Fruit fly (Drosophila melanogaster) whole organism, adult: Measurements from ENCODE around the gene cdi.
A peak's percentile ranks its signal among the peaks of the same experiment; 100 is the strongest.

Experiments
- CG11617 ChIP-seq: fragments of 200-800 bp; sonication (Bioruptor generic); optimal IDR thresholded peaks from 2 replicates; lab custom pipeline; 2017; ENCODE audit warnings: mild to moderate bottlenecking, missing biosample characterization, missing genetic modification reagents, missing genetic modification characterization
- CG12768 ChIP-seq: fragments of 200-800 bp; sonication (Bioruptor generic); optimal IDR thresholded peaks from 2 replicates; lab custom pipeline; 2017; ENCODE audit warnings: missing biosample characterization, missing genetic modification characterization, mild to moderate bottlenecking, moderate library complexity, missing genetic modification reagents
- CG14711 ChIP-seq: fragments of 200-800 bp; sonication (Bioruptor generic); optimal IDR thresholded peaks from 2 replicates; lab custom pipeline; 2018; ENCODE audit warnings: missing biosample characterization, mild to moderate bottlenecking, missing genetic modification characterization, moderate library complexity
- CG1620 ChIP-seq: fragments of 200-800 bp; sonication (Bioruptor generic); optimal IDR thresholded peaks from 2 replicates; lab custom pipeline; 2016; ENCODE audit warnings: missing biosample characterization, missing genetic modification characterization
- CG33017 ChIP-seq: fragments of 200-800 bp; sonication (Bioruptor generic); optimal IDR thresholded peaks from 2 replicates; lab custom pipeline; 2018; ENCODE audit warnings: missing biosample characterization, mild to moderate bottlenecking, missing genetic modification characterization, moderate library complexity
- CG5204 ChIP-seq: fragments of 200-800 bp; sonication (Bioruptor generic); optimal IDR thresholded peaks from 2 replicates; lab custom pipeline; 2016; ENCODE audit warnings: missing biosample characterization, missing genetic modification characterization
- CG7045 ChIP-seq: fragments of 200-800 bp; sonication (Bioruptor generic); optimal IDR thresholded peaks from 2 replicates; lab custom pipeline; 2017; ENCODE audit warnings: missing biosample characterization, mild to moderate bottlenecking, missing genetic modification characterization
- CG7101 ChIP-seq: fragments of 200-800 bp; sonication (Bioruptor generic); optimal IDR thresholded peaks from 2 replicates; lab custom pipeline; 2018; ENCODE audit warnings: missing biosample characterization, mild to moderate bottlenecking, missing genetic modification characterization, moderate library complexity
- Clk ChIP-seq: fragments of 200-800 bp; sonication (Bioruptor generic); optimal IDR thresholded peaks from 2 replicates; lab custom pipeline; 2017; ENCODE audit warnings: missing biosample characterization, missing genetic modification characterization
- Crg-1 ChIP-seq: fragments of 200-800 bp; sonication (Bioruptor generic); optimal IDR thresholded peaks from 2 replicates; lab custom pipeline; 2016; ENCODE audit warnings: missing biosample characterization, missing genetic modification characterization
- Hr96 ChIP-seq: fragments of 200-800 bp; sonication (Bioruptor generic); optimal IDR thresholded peaks from 2 replicates; lab custom pipeline; 2016; ENCODE audit warnings: missing biosample characterization, missing genetic modification characterization
- Mnt ChIP-seq: fragments of 200-800 bp; sonication (Bioruptor generic); optimal IDR thresholded peaks from 2 replicates; lab custom pipeline; 2016; ENCODE audit warnings: missing biosample characterization, mild to moderate bottlenecking, missing genetic modification characterization
- bab1 ChIP-seq: fragments of 200-800 bp; sonication (Bioruptor generic); optimal IDR thresholded peaks from 3 replicates; lab custom pipeline; 2019; ENCODE audit warnings: missing biosample characterization, mild to moderate bottlenecking, missing genetic modification characterization, moderate library complexity
- cic ChIP-seq: fragments of 200-800 bp; sonication (Bioruptor generic); optimal IDR thresholded peaks from 2 replicates; lab custom pipeline; 2017; ENCODE audit warnings: missing biosample characterization, mild to moderate bottlenecking, missing genetic modification characterization, moderate library complexity
- cnc ChIP-seq, 2 experiments: fragments of >200 bp; optimal IDR thresholded peaks; 2 replicates each; lab custom pipeline; 2017
- kay ChIP-seq: fragments of 200-800 bp; sonication (Bioruptor generic); peaks from one replicate; lab custom pipeline; 2016; ENCODE audit warnings: missing biosample characterization, missing genetic modification characterization, borderline replicate concordance
- ovo ChIP-seq: fragments of 200-800 bp; sonication (Bioruptor generic); optimal IDR thresholded peaks from 2 replicates; lab custom pipeline; 2016; ENCODE audit warnings: missing biosample characterization, missing genetic modification characterization
- pad ChIP-seq: fragments of 200-800 bp; sonication (Bioruptor generic); optimal IDR thresholded peaks from 3 replicates; lab custom pipeline; 2017; ENCODE audit warnings: missing biosample characterization, missing genetic modification characterization, mild to moderate bottlenecking, moderate library complexity, missing genetic modification reagents
- tj ChIP-seq: fragments of 200-800 bp; sonication (Bioruptor generic); optimal IDR thresholded peaks from 3 replicates; lab custom pipeline; 2017; ENCODE audit warnings: missing biosample characterization, mild to moderate bottlenecking, missing genetic modification characterization, moderate library complexity
- toe ChIP-seq: fragments of 200-800 bp; sonication (Bioruptor generic); optimal IDR thresholded peaks from 2 replicates; lab custom pipeline; 2016; ENCODE audit warnings: missing biosample characterization, missing genetic modification characterization

The cdi gene

dm6 chr3R:19094039-19094438, at the start of gene cdi:
Gene cdi (minus strand): TSS chr3R:19094270.
- no peak for TF ChIP-seq CG14711 (tag; lab: Kevin White, UChicago)
- TF ChIP-seq CG33017 (tag; lab: Kevin White, UChicago) = peak; percentile 12
- TF ChIP-seq tj = peak; percentile 45
- peak; percentile 41 for TF ChIP-seq CG7101 (tag; lab: Kevin White, UChicago)
- no peak for TF ChIP-seq CG11617 (GFP tag; lab: Kevin White, UChicago)
- TF ChIP-seq Mnt (GFP tag; lab: Kevin White, UChicago) = peak; percentile 65
- TF ChIP-seq cic (GFP tag; lab: Kevin White, UChicago) = peak; percentile 0
- no peak for TF ChIP-seq kay (GFP tag; lab: Kevin White, UChicago)
- peak; percentile 55 for TF ChIP-seq CG12768 (GFP tag; lab: Kevin White, UChicago)
- TF ChIP-seq bab1 (GFP tag; lab: Kevin White, UChicago) = peak; percentile 12

DNA sequence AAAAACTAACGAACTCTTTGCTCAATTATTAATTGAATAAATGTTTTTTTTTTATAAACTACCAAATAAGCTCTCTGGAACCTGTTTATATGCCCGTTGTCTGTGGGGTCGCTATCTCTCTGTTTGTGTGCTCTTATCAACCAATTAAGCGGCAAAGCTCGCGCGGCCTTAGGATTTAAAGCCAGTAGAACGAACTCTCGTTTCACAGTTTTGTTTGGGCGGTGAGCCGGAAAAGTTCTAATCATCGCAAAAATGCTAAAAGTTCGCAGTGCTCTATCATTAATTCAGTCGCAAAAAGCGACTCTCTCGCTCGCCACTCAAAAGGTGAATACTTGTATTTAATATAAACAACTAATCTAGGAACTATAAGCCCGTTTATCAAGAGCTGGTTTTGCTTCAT, 40.9 kb upstream of the cdi start, which contains the start of gene Cyp12a4:
Gene Cyp12a4, plus strand, starts transcription at position 202 of the 400 bp plus-strand sequence.
- peak; percentile 92 for TF ChIP-seq cic (GFP tag; lab: Kevin White, UChicago)
- no peak for TF ChIP-seq Clk
- peak; percentile 3 for TF ChIP-seq CG14711 (tag; lab: Kevin White, UChicago)
- TF ChIP-seq CG12768 (GFP tag; lab: Kevin White, UChicago) = peak; percentile 70
- peak; percentile 26 for TF ChIP-seq Crg-1 (GFP tag; lab: Kevin White, UChicago)
- TF ChIP-seq toe (GFP tag; lab: Kevin White, UChicago) = peak; percentile 6
- peak; percentile 14 for TF ChIP-seq bab1 (GFP tag; lab: Kevin White, UChicago)
- peak; percentile 64 for TF ChIP-seq Mnt (GFP tag; lab: Kevin White, UChicago)
- peak; percentile 59 for TF ChIP-seq CG33017 (tag; lab: Kevin White, UChicago)
- TF ChIP-seq CG5204 (GFP tag; lab: Kevin White, UChicago) = peak; percentile 20
- no peak for TF ChIP-seq tj
- no peak for TF ChIP-seq pad (GFP tag; lab: Kevin White, UChicago)
- no peak for TF ChIP-seq CG11617 (GFP tag; lab: Kevin White, UChicago)
- TF ChIP-seq CG7045 (GFP tag; lab: Kevin White, UChicago) = peak; percentile 5
- TF ChIP-seq CG7101 (tag; lab: Kevin White, UChicago) = peak; percentile 49
- no peak for TF ChIP-seq ovo (GFP tag; lab: Kevin White, UChicago)
- peak; percentile 41 for TF ChIP-seq kay (GFP tag; lab: Kevin White, UChicago)
- TF ChIP-seq cnc (optimal IDR thresholded peaks at IDR 0.05; lab: Kevin White, UChicago) = no peak
- TF ChIP-seq CG1620 (GFP tag; lab: Kevin White, UChicago) = no peak
- no peak for TF ChIP-seq Hr96 (GFP tag; lab: Kevin White, UChicago)

DNA sequence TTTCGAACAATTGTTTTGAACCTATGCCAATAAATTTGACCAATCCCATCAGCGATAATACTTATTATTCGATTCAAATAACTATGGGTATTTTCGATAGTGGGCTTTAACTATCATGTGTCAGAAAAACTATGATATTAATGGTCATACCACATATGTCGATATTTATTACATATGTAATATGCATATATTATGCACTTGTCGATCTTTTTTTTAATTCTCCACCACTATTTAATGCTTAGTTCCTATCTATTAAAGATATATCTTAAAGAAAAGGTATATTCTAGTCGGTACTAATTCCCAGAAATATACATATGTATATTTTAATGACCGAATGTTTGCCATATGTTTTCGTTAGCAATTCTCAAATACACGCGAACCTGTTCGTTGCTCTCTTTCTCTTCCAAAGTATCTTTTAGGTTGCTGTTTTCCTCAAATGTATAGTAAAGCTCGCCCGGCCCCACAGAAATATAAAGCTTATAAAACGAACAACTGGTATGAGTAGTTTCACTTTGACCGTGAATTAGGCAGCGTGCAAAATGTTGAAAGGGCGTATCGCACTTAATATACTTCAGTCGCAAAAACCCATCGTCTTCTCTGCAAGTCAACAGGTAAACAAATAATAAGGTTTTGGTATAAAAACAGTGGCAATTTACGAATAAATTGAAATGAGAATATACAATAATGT, 38.2 kb upstream of the cdi start, which contains the start of gene Cyp12a5:
Gene Cyp12a5, plus strand, starts transcription at position 503 of the 688 bp plus-strand sequence.
- TF ChIP-seq CG12768 (GFP tag; lab: Kevin White, UChicago) = no peak
- TF ChIP-seq kay (GFP tag; lab: Kevin White, UChicago) = peak; percentile 75
- TF ChIP-seq tj = peak; percentile 5
- TF ChIP-seq Crg-1 (GFP tag; lab: Kevin White, UChicago) = no peak
- peak; percentile 29 for TF ChIP-seq Mnt (GFP tag; lab: Kevin White, UChicago)
- peak; percentile 2 for TF ChIP-seq bab1 (GFP tag; lab: Kevin White, UChicago)
- peak; percentile 67 for TF ChIP-seq CG33017 (tag; lab: Kevin White, UChicago)
- peak; percentile 61 for TF ChIP-seq CG11617 (GFP tag; lab: Kevin White, UChicago)
- peak; percentile 85 for TF ChIP-seq cic (GFP tag; lab: Kevin White, UChicago)
- TF ChIP-seq CG7101 (tag; lab: Kevin White, UChicago) = peak; percentile 64

- no peak for TF ChIP-seq toe (GFP tag; lab: Kevin White, UChicago)
- no peak for TF ChIP-seq bab1 (GFP tag; lab: Kevin White, UChicago)
- TF ChIP-seq CG14711 (tag; lab: Kevin White, UChicago) = no peak
- no peak for TF ChIP-seq CG5204 (GFP tag; lab: Kevin White, UChicago)
- TF ChIP-seq ovo (GFP tag; lab: Kevin White, UChicago) = no peak
- no peak for TF ChIP-seq CG33017 (tag; lab: Kevin White, UChicago)
- no peak for TF ChIP-seq cic (GFP tag; lab: Kevin White, UChicago)
- no peak for TF ChIP-seq kay (GFP tag; lab: Kevin White, UChicago)
Measured at dm6 chr3R:19118505-19119138, 24.6 kb upstream of the cdi start.

DNA sequence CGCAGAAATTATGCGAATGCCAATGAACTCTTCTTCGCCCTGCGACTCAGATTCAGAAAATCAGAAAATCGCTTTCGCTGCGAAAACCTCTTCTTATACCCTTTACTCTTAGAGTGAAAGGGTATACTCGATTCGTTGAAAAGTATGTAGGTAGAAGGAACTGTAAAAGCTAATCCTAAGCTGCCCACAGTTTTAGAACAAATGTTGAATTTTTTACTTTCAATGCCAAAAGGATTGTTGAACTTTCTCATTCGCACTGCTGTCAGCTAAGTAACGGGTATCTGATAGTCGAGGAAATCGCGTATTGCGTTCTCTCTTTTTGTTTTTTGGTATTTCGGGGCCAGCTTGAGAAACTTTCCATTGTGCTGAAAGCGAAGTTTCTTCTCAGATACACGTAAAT, 19.8 kb upstream of the cdi start:
- TF ChIP-seq CG7045 (GFP tag; lab: Kevin White, UChicago) (no peak), Clk (no peak), bab1 (GFP tag; lab: Kevin White, UChicago) (peak; percentile 73), Mnt (GFP tag; lab: Kevin White, UChicago) (no peak), kay (GFP tag; lab: Kevin White, UChicago) (no peak), cic (GFP tag; lab: Kevin White, UChicago) (no peak), cnc (optimal IDR thresholded peaks at IDR 0.05; lab: Kevin White, UChicago) (no peak), CG33017 (tag; lab: Kevin White, UChicago) (no peak), tj (peak; percentile 66), toe (GFP tag; lab: Kevin White, UChicago) (no peak), CG1620 (GFP tag; lab: Kevin White, UChicago) (no peak)
